Worm (Caenorhabditis elegans): Measurements from ENCODE around the gene lips-6.

ce11 chrIV:12010859-12011258, 4.6 kb downstream of the lips-6 start, which contains the start of the genes ZK617.26 and unc-22:
- TF ChIP-seq ets-7 (tag; optimal IDR thresholded peaks at IDR 0.05) (no peak), tbx-11 (GFP tag; IDR thresholded peaks at IDR 0.05) (no peak), ama-1 (optimal IDR thresholded peaks at IDR 0.05) (no peak), F13C5.2 (tag; optimal IDR thresholded peaks at IDR 0.05) (no peak)
